Fruit fly (Drosophila melanogaster) Kc167 (cell line): ENCODE results near the gene Tis11.

Experiments
- Sin3A ChIP-seq: fragments of >200 bp; optimal IDR thresholded peaks from 2 replicates; lab custom pipeline; 2018; ENCODE audit warnings: missing external identifiers
- insv ChIP-seq: fragments of >200 bp; optimal IDR thresholded peaks from 3 replicates; lab custom pipeline; 2018; ENCODE audit warnings: missing external identifiers

DNA sequence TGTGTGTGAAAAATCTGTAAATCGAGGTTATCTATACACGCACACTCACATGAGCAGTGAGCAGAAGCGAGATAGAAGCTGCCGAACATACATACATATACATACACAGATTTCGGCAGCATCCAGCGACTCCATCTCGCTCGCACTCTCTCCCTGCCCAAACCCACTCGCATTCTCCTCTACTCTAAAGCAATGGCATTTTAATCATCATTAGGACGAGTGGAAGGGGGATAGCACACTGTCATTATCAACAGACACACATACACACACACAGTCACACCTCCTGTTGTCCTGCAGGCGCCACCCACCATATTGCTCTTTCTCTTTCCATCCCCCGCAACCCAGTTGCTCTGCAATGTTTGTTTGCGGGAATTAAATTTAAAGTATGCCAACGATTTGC is 25.2 kb upstream of the Tis11 start:
- TF ChIP-seq insv (no peak), Sin3A (lab: Kevin White, UChicago) (no peak)
